Worm (Caenorhabditis elegans) whole organism, L1 larva: ENCODE results near the gene zipt-2.1.

Experiments used
- C16A3.4 ChIP-seq: fragments of 150-350 bp; optimal IDR thresholded peaks from 2 replicates; lab custom pipeline; 2014; ENCODE audit warnings: missing biosample characterization, missing genetic modification characterization
- C34B4.2 ChIP-seq: sonication (generic microtip); optimal IDR thresholded peaks from 2 replicates; lab custom pipeline; 2017; ENCODE audit warnings: mild to moderate bottlenecking, missing genetic modification characterization, missing compliant biosample characterization
- F16B12.6 ChIP-seq: fragments of 150-350 bp; optimal IDR thresholded peaks from 2 replicates; lab custom pipeline; 2014; ENCODE audit warnings: missing biosample characterization, missing genetic modification characterization
- blmp-1 ChIP-seq: fragments of 150-350 bp; optimal IDR thresholded peaks from 2 replicates; lab custom pipeline; 2014; ENCODE audit warnings: missing biosample characterization, missing genetic modification characterization
- ceh-8 ChIP-seq: fragments of 200-800 bp; sonication (Bioruptor generic); optimal IDR thresholded peaks from 2 replicates; lab custom pipeline; 2018; ENCODE audit warnings: mild to moderate bottlenecking, missing genetic modification characterization, moderate library complexity, missing compliant biosample characterization
- ceh-88 ChIP-seq: fragments of 200-800 bp; sonication (Bioruptor generic); IDR thresholded peaks from 2 replicates; pipeline ENCODE4 v1.3.6; 2022; ENCODE audit warnings: missing genetic modification characterization, missing compliant biosample characterization
- dpl-1 ChIP-seq, 3 experiments: fragments of 150-350 bp in 2 of 3; sonication (generic microtip) in 1 of 3; optimal IDR thresholded peaks; 2 replicates each; lab custom pipeline; 2014 to 2017; ENCODE audit warnings: missing biosample characterization in 3 of 3, missing genetic modification characterization in 3 of 3, missing genetic modification reagents in 3 of 3
- dsc-1 ChIP-seq: sonication (generic microtip); optimal IDR thresholded peaks from 2 replicates; lab custom pipeline; 2016; ENCODE audit warnings: mild to moderate bottlenecking, missing genetic modification characterization, missing compliant biosample characterization
- efl-1 ChIP-seq, 4 experiments: fragments of 150-350 bp; optimal IDR thresholded peaks in 3 of 4; peaks in 1 of 4; 1 replicate in 1 of 4; 2 replicates in 3 of 4; lab custom pipeline; 2014; ENCODE audit warnings: missing biosample characterization in 2 of 4, missing genetic modification characterization in 2 of 4, missing genetic modification reagents in 2 of 4
- efl-3 ChIP-seq: fragments of 200-800 bp; sonication (Bioruptor generic); optimal IDR thresholded peaks from 2 replicates; lab custom pipeline; 2018; ENCODE audit warnings: mild to moderate bottlenecking, missing genetic modification characterization, missing compliant biosample characterization
- elt-2 ChIP-seq: sonication (generic microtip); optimal IDR thresholded peaks from 2 replicates; lab custom pipeline; 2016; ENCODE audit warnings: missing genetic modification characterization, mild to moderate bottlenecking, inconsistent platforms, missing compliant biosample characterization, missing genetic modification reagents
- elt-3 ChIP-seq, 6 experiments: fragments of 150-350 bp in 1 of 6; sonication (generic microtip); optimal IDR thresholded peaks; 2 replicates each; lab custom pipeline; 2017 to 2018; ENCODE audit warnings: missing biosample characterization in 6 of 6, missing genetic modification characterization in 6 of 6, inconsistent platforms in 1 of 6
- fkh-10 ChIP-seq: sonication (generic microtip); optimal IDR thresholded peaks from 2 replicates; lab custom pipeline; 2017; ENCODE audit warnings: missing biosample characterization, missing genetic modification reagents, missing genetic modification characterization
- fkh-4 ChIP-seq: sonication (generic microtip); optimal IDR thresholded peaks from 2 replicates; lab custom pipeline; 2016; ENCODE audit warnings: missing compliant biosample characterization, missing genetic modification characterization, borderline replicate concordance
- hlh-4 ChIP-seq: sonication (generic microtip); optimal IDR thresholded peaks from 2 replicates; lab custom pipeline; 2016; ENCODE audit warnings: mild to moderate bottlenecking, missing genetic modification characterization, missing compliant biosample characterization
- irx-1 ChIP-seq: sonication (generic microtip); optimal IDR thresholded peaks from 2 replicates; lab custom pipeline; 2016; ENCODE audit warnings: missing genetic modification characterization, missing compliant biosample characterization
- lin-14 ChIP-seq: fragments of 200-800 bp; sonication (Bioruptor generic); optimal IDR thresholded peaks from 2 replicates; lab custom pipeline; 2018; ENCODE audit warnings: mild to moderate bottlenecking, missing genetic modification characterization, moderate library complexity, missing compliant biosample characterization
- lin-35 ChIP-seq, 2 experiments: fragments of 150-350 bp; optimal IDR thresholded peaks; 2 replicates each; lab custom pipeline; 2014; ENCODE audit warnings: missing biosample characterization in 2 of 2, missing genetic modification characterization in 2 of 2, missing genetic modification reagents in 2 of 2
- mab-9 ChIP-seq: fragments of 200-800 bp; sonication (Bioruptor generic); IDR thresholded peaks from 2 replicates; pipeline ENCODE4 v1.3.6; 2022; ENCODE audit warnings: missing genetic modification reagents, missing genetic modification characterization, missing compliant biosample characterization
- mdl-1 ChIP-seq, 2 experiments: fragments of 150-350 bp; optimal IDR thresholded peaks; 2 replicates each; lab custom pipeline; 2014 to 2017; ENCODE audit warnings: missing biosample characterization in 2 of 2, missing genetic modification characterization in 2 of 2, inconsistent platforms in 1 of 2
- nhr-28 ChIP-seq: fragments of 150-350 bp; optimal IDR thresholded peaks from 2 replicates; lab custom pipeline; 2014; ENCODE audit warnings: missing biosample characterization, missing genetic modification characterization
- nhr-85 ChIP-seq: sonication (generic microtip); peaks from one replicate; lab custom pipeline; 2016; ENCODE audit warnings: missing genetic modification characterization, inconsistent platforms, missing compliant biosample characterization
- nhr-90 ChIP-seq: sonication (generic microtip); optimal IDR thresholded peaks from 2 replicates; lab custom pipeline; 2016; ENCODE audit warnings: mild to moderate bottlenecking, missing genetic modification characterization, missing compliant biosample characterization; ENCODE audit not compliant: poor library complexity
- pax-3 ChIP-seq: fragments of 200-800 bp; sonication (Bioruptor generic); optimal IDR thresholded peaks from 2 replicates; lab custom pipeline; 2018; ENCODE audit warnings: mild to moderate bottlenecking, missing genetic modification characterization, moderate library complexity, missing compliant biosample characterization
- snpc-4 ChIP-seq: fragments of 150-350 bp; optimal IDR thresholded peaks from 2 replicates; lab custom pipeline; 2014; ENCODE audit warnings: missing biosample characterization, missing genetic modification characterization
- unc-62 ChIP-seq: fragments of 150-350 bp; optimal IDR thresholded peaks from 2 replicates; lab custom pipeline; 2014; ENCODE audit warnings: missing biosample characterization, missing genetic modification reagents, missing genetic modification characterization
- unc-86 ChIP-seq: sonication (generic microtip); optimal IDR thresholded peaks from 2 replicates; lab custom pipeline; 2016; ENCODE audit warnings: missing genetic modification characterization, missing compliant biosample characterization
- unc-98 ChIP-seq: fragments of 200-800 bp; sonication (Bioruptor generic); IDR thresholded peaks from 2 replicates; pipeline ENCODE4 v1.3.6; 2022; ENCODE audit warnings: missing genetic modification characterization, missing compliant biosample characterization
- xbp-1 ChIP-seq: sonication (generic microtip); optimal IDR thresholded peaks from 2 replicates; lab custom pipeline; 2016; ENCODE audit warnings: missing genetic modification characterization, missing compliant biosample characterization

zipt-2.1 gene

DNA sequence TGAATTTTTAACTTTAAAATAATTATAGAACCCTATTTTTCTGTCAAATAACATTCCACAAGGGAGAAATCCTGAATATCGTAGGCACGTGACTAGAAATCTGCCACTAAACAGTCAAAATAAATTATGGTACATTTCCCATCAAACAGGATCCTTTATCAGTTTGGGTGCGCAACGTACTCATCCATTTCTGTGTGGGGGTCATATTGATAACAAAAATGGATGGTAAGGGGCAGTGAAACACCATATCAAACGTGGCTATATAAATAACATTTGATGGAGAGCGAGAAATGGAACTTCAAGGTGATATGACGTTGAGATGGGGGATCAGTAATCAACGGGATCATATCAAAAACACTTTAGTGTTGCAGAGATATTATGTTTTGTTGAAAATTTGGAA, 15.4 kb upstream of the zipt-2.1 start (continued):
- TF ChIP-seq snpc-4 (tag; lab: Kevin White, UChicago): no peak
- peak; percentile 43 for TF ChIP-seq nhr-90 (tag; lab: Kevin White, UChicago)
- no peak for TF ChIP-seq dpl-1 (GFP tag; optimal IDR thresholded peaks at IDR 0.05; lab: Kevin White, UChicago)
- TF ChIP-seq, all 84 proteins: peak for 12

- TF ChIP-seq elt-3 (tag; optimal IDR thresholded peaks at IDR 0.05; lab: Kevin White, UChicago) (no peak), efl-1 (optimal IDR thresholded peaks at IDR 0.05; lab: Kevin White, UChicago) (no peak), efl-1 (GFP tag; optimal IDR thresholded peaks at IDR 0.05 in 1 of 2; lab: Kevin White, UChicago) (peak in 1 of 2 experiments; percentile 29)
Measured at ce11 chrIV:10786731-10787130, 12.7 kb upstream of the zipt-2.1 start, which contains the start of gene srd-7. TSS of gene srd-7 (minus strand) at chrIV:10786831.

- TF ChIP-seq efl-3 (GFP tag; lab: Kevin White, UChicago) (no peak), blmp-1 (peak; percentile 24)
- TF ChIP-seq, all 84 proteins: peak for 1
Measured at ce11 chrIV:10790353-10790752, 9.1 kb upstream of the zipt-2.1 start, which contains the start of gene pept-2. TSS of gene pept-2 (plus strand) at chrIV:10790653.

DNA sequence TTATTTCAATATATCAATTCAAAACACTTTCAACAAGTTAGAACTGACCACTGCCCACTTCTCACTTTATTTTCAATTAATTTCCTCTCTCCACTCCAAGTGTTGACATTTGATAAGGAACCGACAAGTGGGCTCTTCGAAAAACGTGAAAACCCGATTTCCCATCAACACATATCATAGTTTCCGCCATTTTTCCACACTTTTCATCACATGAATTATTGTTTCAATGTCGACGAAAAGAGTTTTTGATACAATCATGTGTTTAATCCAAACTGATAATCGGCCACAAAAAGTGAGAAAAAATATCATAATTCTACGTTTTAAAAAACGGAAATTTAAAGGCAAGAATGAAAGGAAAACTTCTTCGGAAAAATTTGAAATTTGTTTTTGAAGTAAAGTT, 3.8 kb upstream of the zipt-2.1 start:
- TF ChIP-seq F16B12.6 (tag; lab: Kevin White, UChicago): no peak
- no peak for TF ChIP-seq dsc-1 (tag; lab: Kevin White, UChicago)
- peak; percentile 1 for TF ChIP-seq lin-14 (GFP tag; lab: Kevin White, UChicago)
- TF ChIP-seq mdl-1 (tag; optimal IDR thresholded peaks at IDR 0.05; lab: Kevin White, UChicago): no peak
- no peak for TF ChIP-seq ceh-8 (GFP tag; lab: Kevin White, UChicago)
- no peak for TF ChIP-seq unc-86 (tag; lab: Kevin White, UChicago)
- peak; percentile 67 for TF ChIP-seq elt-2 (tag; lab: Kevin White, UChicago)
- peak in 1 of 2 experiments; percentile 24 for TF ChIP-seq lin-35 (GFP tag; optimal IDR thresholded peaks at IDR 0.05; lab: Kevin White, UChicago)
- no peak for TF ChIP-seq hlh-4 (tag; lab: Kevin White, UChicago)
- no peak for TF ChIP-seq nhr-85

DNA sequence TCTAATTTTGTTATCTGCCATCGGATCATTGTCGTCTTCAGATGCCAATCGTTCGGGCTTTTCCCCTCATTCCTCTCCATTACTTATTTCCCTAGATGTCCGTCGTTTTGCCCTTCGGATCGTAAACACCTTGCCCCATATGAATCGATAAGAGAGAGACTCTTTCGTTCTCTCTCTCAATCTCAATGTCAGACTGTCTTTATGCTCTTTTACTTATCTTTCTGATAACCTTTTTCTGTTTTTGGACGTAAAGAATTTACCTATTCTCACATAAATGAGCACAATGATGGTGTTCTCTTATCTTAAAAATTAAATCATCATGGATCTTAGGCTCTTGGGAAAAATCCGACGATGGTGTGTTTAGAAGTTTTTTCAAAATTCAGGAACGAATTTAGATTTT, 2.7 kb upstream of the zipt-2.1 start:
- no peak for TF ChIP-seq fkh-10 (GFP tag; lab: Kevin White, UChicago)
- TF ChIP-seq elt-2 (tag; lab: Kevin White, UChicago): peak; percentile 64

DNA sequence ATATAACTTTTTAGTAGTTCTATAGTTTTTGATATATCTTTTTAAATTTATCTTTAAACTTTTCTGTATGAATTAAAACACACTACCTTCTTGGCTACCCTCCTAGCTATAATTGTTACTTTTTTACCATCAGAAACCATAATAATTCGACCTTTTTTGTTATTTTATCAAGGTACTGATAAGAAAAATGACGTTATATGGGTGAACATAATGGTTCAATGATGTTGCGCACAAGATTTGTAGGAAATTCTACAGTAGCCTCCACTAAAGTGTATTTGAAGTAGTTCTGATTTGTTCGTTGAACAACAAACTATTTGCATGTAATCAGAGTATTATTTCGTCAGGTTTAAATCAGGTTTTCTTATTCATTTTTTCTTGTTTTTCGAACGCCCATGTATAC, 850 bp upstream of the zipt-2.1 start:
- TF ChIP-seq hlh-4 (tag; lab: Kevin White, UChicago) (no peak), irx-1 (tag; lab: Kevin White, UChicago) (no peak), pax-3 (tag; lab: Kevin White, UChicago) (no peak), nhr-85 (no peak), efl-1 (optimal IDR thresholded peaks at IDR 0.05; lab: Kevin White, UChicago) (no peak), efl-1 (GFP tag; optimal IDR thresholded peaks at IDR 0.05 in 1 of 2; lab: Kevin White, UChicago) (peak in 1 of 2 experiments; percentile 78)
- TF ChIP-seq, all 84 proteins: peak for 1

DNA sequence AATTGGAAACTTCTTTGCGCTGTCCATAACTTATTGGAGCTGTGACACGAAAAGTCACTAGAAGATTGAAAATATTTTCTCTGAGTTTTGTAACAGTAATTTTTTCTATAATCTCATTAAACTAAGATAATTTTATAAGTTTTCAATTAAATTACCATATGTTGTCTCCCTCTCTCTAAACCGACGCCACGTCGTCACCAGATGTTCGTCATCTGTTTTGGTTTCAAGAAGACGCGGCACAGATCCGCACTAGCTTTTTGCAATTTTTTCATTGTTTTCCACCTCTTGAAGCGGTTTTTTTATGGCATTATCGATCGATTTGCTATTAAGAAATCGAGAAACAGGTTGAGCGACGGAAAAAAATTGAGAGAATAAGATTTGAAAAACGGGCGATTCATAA, 4.5 kb downstream of the zipt-2.1 start:
- TF ChIP-seq ceh-88 (GFP tag; lab: Robert Waterston, UW) (no peak), dsc-1 (tag; lab: Kevin White, UChicago) (peak; percentile 84), fkh-4 (tag; lab: Kevin White, UChicago) (peak; percentile 73), nhr-28 (tag; lab: Kevin White, UChicago) (no peak)

ce11 chrIV:10810820-10811219, 11.4 kb downstream of the zipt-2.1 start:
- no peak for TF ChIP-seq xbp-1 (tag; lab: Kevin White, UChicago)
- no peak for TF ChIP-seq fkh-4 (tag; lab: Kevin White, UChicago)
- TF ChIP-seq elt-2 (tag; lab: Kevin White, UChicago): peak; percentile 75
- TF ChIP-seq C16A3.4: no peak
- no peak for TF ChIP-seq mab-9 (GFP tag; lab: Robert Waterston, UW)
- TF ChIP-seq lin-14 (GFP tag; lab: Kevin White, UChicago): peak; percentile 12
- no peak for TF ChIP-seq C34B4.2 (tag; lab: Kevin White, UChicago)
- TF ChIP-seq unc-62 (GFP tag; lab: Kevin White, UChicago): no peak
- peak; percentile 6 for TF ChIP-seq blmp-1
- peak in 1 of 2 experiments; percentile 36 for TF ChIP-seq lin-35 (GFP tag; optimal IDR thresholded peaks at IDR 0.05; lab: Kevin White, UChicago)
- TF ChIP-seq elt-3 (tag; optimal IDR thresholded peaks at IDR 0.05; lab: Kevin White, UChicago): peak in 1 of 6 experiments; percentile 15
- TF ChIP-seq nhr-90 (tag; lab: Kevin White, UChicago): peak; percentile 1
- TF ChIP-seq unc-98 (GFP tag; lab: Robert Waterston, UW): no peak
